Fruit fly (Drosophila melanogaster) whole organism, embryonic: Measurements from ENCODE around the gene CG12539.

Experiments used
- Atf3 ChIP-seq: fragments of 200-800 bp; sonication (Bioruptor generic); optimal IDR thresholded peaks from 3 replicates; lab custom pipeline; 2016; ENCODE audit warnings: missing biosample characterization, missing genetic modification characterization
- Bteb2 ChIP-seq: fragments of 200-800 bp; sonication (Bioruptor generic); optimal IDR thresholded peaks from 2 replicates; lab custom pipeline; 2016; ENCODE audit warnings: missing biosample characterization, missing genetic modification characterization
- CG10267 ChIP-seq: fragments of 200-800 bp; sonication (Bioruptor generic); optimal IDR thresholded peaks from 2 replicates; lab custom pipeline; 2018; ENCODE audit warnings: missing biosample characterization, mild to moderate bottlenecking, missing genetic modification characterization, moderate library complexity
- CG10979 ChIP-seq: fragments of 200-800 bp; sonication (Bioruptor generic); optimal IDR thresholded peaks from 2 replicates; lab custom pipeline; 2018; ENCODE audit warnings: missing biosample characterization, mild to moderate bottlenecking, missing genetic modification characterization, moderate library complexity
- CG11695 ChIP-seq: fragments of 200-800 bp; sonication (Bioruptor generic); IDR thresholded peaks from 3 replicates; pipeline ENCODE4 v1.3.6; 2022; ENCODE audit warnings: missing biosample characterization, missing genetic modification characterization
- CG12236 ChIP-seq: fragments of 200-800 bp; sonication (Bioruptor generic); optimal IDR thresholded peaks from 2 replicates; lab custom pipeline; 2016; ENCODE audit warnings: missing biosample characterization, missing genetic modification characterization
- CG12769 ChIP-seq: fragments of 200-800 bp; sonication (Bioruptor generic); optimal IDR thresholded peaks from 2 replicates; lab custom pipeline; 2019; ENCODE audit warnings: missing biosample characterization, mild to moderate bottlenecking, missing genetic modification characterization, moderate library complexity
- CG14667 ChIP-seq: fragments of 200-800 bp; sonication (Bioruptor generic); IDR thresholded peaks from 2 replicates; pipeline ENCODE4 v1.3.6; 2022; ENCODE audit warnings: missing biosample characterization, missing genetic modification characterization
- CG14965 ChIP-seq: fragments of 200-800 bp; sonication (Bioruptor generic); optimal IDR thresholded peaks from 2 replicates; lab custom pipeline; 2016; ENCODE audit warnings: missing biosample characterization, missing genetic modification characterization, borderline replicate concordance
- CG15073 ChIP-seq: fragments of 200-800 bp; sonication (Bioruptor generic); optimal IDR thresholded peaks from 2 replicates; lab custom pipeline; 2016; ENCODE audit warnings: missing biosample characterization, missing genetic modification characterization
- CG15601 ChIP-seq: fragments of 200-800 bp; sonication (Bioruptor generic); optimal IDR thresholded peaks from 3 replicates; lab custom pipeline; 2019; ENCODE audit warnings: missing biosample characterization, mild to moderate bottlenecking, missing genetic modification characterization, moderate library complexity
- CG18262 ChIP-seq: fragments of 200-800 bp; optimal IDR thresholded peaks from 3 replicates; lab custom pipeline; 2019; ENCODE audit warnings: missing biosample characterization, mild to moderate bottlenecking, missing genetic modification characterization, moderate library complexity
- CG2678 ChIP-seq: fragments of 200-800 bp; sonication (Bioruptor generic); optimal IDR thresholded peaks from 3 replicates; lab custom pipeline; 2019; ENCODE audit warnings: missing biosample characterization, mild to moderate bottlenecking, missing genetic modification characterization, moderate library complexity
- CG34224 ChIP-seq: fragments of 200-800 bp; sonication (Bioruptor generic); IDR thresholded peaks from 3 replicates; pipeline ENCODE4 v1.3.6; 2022; ENCODE audit warnings: missing biosample characterization, missing genetic modification characterization; ENCODE audit not compliant: partially characterized antibody
- CG7786 ChIP-seq: fragments of 200-800 bp; sonication (Bioruptor generic); optimal IDR thresholded peaks from 2 replicates; lab custom pipeline; 2016; ENCODE audit warnings: missing biosample characterization, missing genetic modification characterization
- CG8281 ChIP-seq: fragments of 200-800 bp; sonication (Bioruptor generic); optimal IDR thresholded peaks from 2 replicates; lab custom pipeline; 2018; ENCODE audit warnings: missing biosample characterization, mild to moderate bottlenecking, missing genetic modification characterization, moderate library complexity
- CG8388 ChIP-seq: fragments of 200-800 bp; sonication (Bioruptor generic); optimal IDR thresholded peaks from 2 replicates; lab custom pipeline; 2019; ENCODE audit warnings: missing biosample characterization, mild to moderate bottlenecking, missing genetic modification characterization, moderate library complexity
- CG9727 ChIP-seq: fragments of 200-800 bp; sonication (Bioruptor generic); optimal IDR thresholded peaks from 3 replicates; lab custom pipeline; 2017; ENCODE audit warnings: missing biosample characterization, mild to moderate bottlenecking, missing genetic modification characterization
- CG9797 ChIP-seq: fragments of 200-800 bp; sonication (Bioruptor generic); optimal IDR thresholded peaks from 3 replicates; lab custom pipeline; 2018; ENCODE audit warnings: missing biosample characterization, mild to moderate bottlenecking, missing genetic modification characterization
- CG9817 ChIP-seq: fragments of 200-800 bp; sonication (Bioruptor generic); optimal IDR thresholded peaks from 2 replicates; lab custom pipeline; 2018; ENCODE audit warnings: missing biosample characterization, mild to moderate bottlenecking, missing genetic modification characterization, moderate library complexity
- CoRest ChIP-seq: fragments of 200-800 bp; sonication (Bioruptor generic); optimal IDR thresholded peaks from 3 replicates; lab custom pipeline; 2018; ENCODE audit warnings: missing biosample characterization, mild to moderate bottlenecking, missing genetic modification characterization, moderate library complexity
- Doc3 ChIP-seq: fragments of 200-800 bp; sonication (Bioruptor generic); IDR thresholded peaks from 3 replicates; pipeline ENCODE4 v1.3.6; 2022; ENCODE audit warnings: missing biosample characterization, missing genetic modification characterization; ENCODE audit not compliant: partially characterized antibody
- Fer3 ChIP-seq: fragments of 200-800 bp; sonication (Bioruptor generic); optimal IDR thresholded peaks from 2 replicates; lab custom pipeline; 2018; ENCODE audit warnings: missing biosample characterization, mild to moderate bottlenecking, missing genetic modification characterization, moderate library complexity
- H2.0 ChIP-seq: fragments of 200-800 bp; sonication (Bioruptor generic); IDR thresholded peaks from 2 replicates; pipeline ENCODE4 v1.3.6; 2022; ENCODE audit warnings: missing biosample characterization, missing genetic modification characterization
- MTF-1 ChIP-seq: fragments of 200-800 bp; sonication (Bioruptor generic); optimal IDR thresholded peaks from 2 replicates; lab custom pipeline; 2018; ENCODE audit warnings: missing biosample characterization, mild to moderate bottlenecking, missing genetic modification characterization, borderline replicate concordance
- Oli ChIP-seq: fragments of 200-800 bp; sonication (Bioruptor generic); optimal IDR thresholded peaks from 2 replicates; lab custom pipeline; 2018; ENCODE audit warnings: missing biosample characterization, mild to moderate bottlenecking, missing genetic modification characterization, moderate library complexity
- Side ChIP-seq: fragments of 200-800 bp; sonication (Bioruptor generic); optimal IDR thresholded peaks from 2 replicates; lab custom pipeline; 2016; ENCODE audit warnings: missing biosample characterization, missing genetic modification characterization
- Vsx1 ChIP-seq: fragments of 200-800 bp; sonication (Bioruptor generic); optimal IDR thresholded peaks from 2 replicates; lab custom pipeline; 2017; ENCODE audit warnings: missing biosample characterization, mild to moderate bottlenecking, missing genetic modification characterization, missing genetic modification reagents
- Xbp1 ChIP-seq: fragments of 200-800 bp; sonication (Bioruptor generic); optimal IDR thresholded peaks from 3 replicates; lab custom pipeline; 2016; ENCODE audit warnings: missing biosample characterization, mild to moderate bottlenecking, missing genetic modification characterization
- amos ChIP-seq: fragments of 200-800 bp; sonication (Bioruptor generic); IDR thresholded peaks from 2 replicates; pipeline ENCODE4 v1.3.6; 2022; ENCODE audit warnings: missing biosample characterization, missing genetic modification characterization; ENCODE audit not compliant: partially characterized antibody
- ase ChIP-seq: fragments of 200-800 bp; sonication (Bioruptor generic); IDR thresholded peaks from 3 replicates; pipeline ENCODE4 v1.3.6; 2022; ENCODE audit warnings: missing biosample characterization, missing genetic modification characterization
- cwo ChIP-seq: fragments of 200-800 bp; sonication (Bioruptor generic); optimal IDR thresholded peaks from 3 replicates; lab custom pipeline; 2017; ENCODE audit warnings: missing biosample characterization, missing genetic modification characterization, mild to moderate bottlenecking, moderate library complexity, missing genetic modification reagents
- dpn ChIP-seq, 2 experiments: fragments of 200-800 bp; sonication (Bioruptor generic); optimal IDR thresholded peaks; 3 replicates each; lab custom pipeline; 2016; ENCODE audit warnings: missing biosample characterization in 2 of 2, missing genetic modification characterization in 2 of 2
- eyg ChIP-seq: fragments of 200-800 bp; sonication (Bioruptor generic); optimal IDR thresholded peaks from 3 replicates; lab custom pipeline; 2016; ENCODE audit warnings: missing biosample characterization, missing genetic modification characterization
- kah ChIP-seq: fragments of 200-800 bp; sonication (Bioruptor generic); optimal IDR thresholded peaks from 2 replicates; lab custom pipeline; 2018; ENCODE audit warnings: missing biosample characterization, mild to moderate bottlenecking, missing genetic modification characterization
- knrl ChIP-seq: fragments of 200-800 bp; sonication (Bioruptor generic); IDR thresholded peaks from 3 replicates; pipeline ENCODE4 v1.3.6; 2022; ENCODE audit warnings: missing biosample characterization, missing genetic modification characterization; ENCODE audit not compliant: partially characterized antibody
- nerfin-2 ChIP-seq: fragments of 200-800 bp; sonication (Bioruptor generic); IDR thresholded peaks from 2 replicates; pipeline ENCODE4 v1.3.6; 2022; ENCODE audit warnings: missing biosample characterization, missing genetic modification characterization; ENCODE audit not compliant: partially characterized antibody
- pita ChIP-seq: fragments of 200-800 bp; sonication (Bioruptor generic); optimal IDR thresholded peaks from 2 replicates; lab custom pipeline; 2017; ENCODE audit warnings: missing biosample characterization, mild to moderate bottlenecking, missing genetic modification characterization
- pros ChIP-seq: fragments of 200-800 bp; sonication (Bioruptor generic); optimal IDR thresholded peaks from 3 replicates; lab custom pipeline; 2019; ENCODE audit warnings: missing biosample characterization, mild to moderate bottlenecking, missing genetic modification characterization, moderate library complexity
- rib ChIP-seq: fragments of 200-800 bp; sonication (Bioruptor generic); IDR thresholded peaks from 2 replicates; pipeline ENCODE4 v1.3.6; 2022; ENCODE audit warnings: missing biosample characterization, missing genetic modification characterization
- salm ChIP-seq: fragments of 200-800 bp; sonication (Bioruptor generic); optimal IDR thresholded peaks from 2 replicates; lab custom pipeline; 2018; ENCODE audit warnings: missing biosample characterization, mild to moderate bottlenecking, missing genetic modification characterization
- sens ChIP-seq: fragments of 200-800 bp; sonication (Bioruptor generic); peaks from one replicate; lab custom pipeline; 2016; ENCODE audit warnings: missing biosample characterization, missing genetic modification characterization
- seq ChIP-seq: fragments of 200-800 bp; sonication (Bioruptor generic); IDR thresholded peaks from 2 replicates; pipeline ENCODE4 v1.3.6; 2022; ENCODE audit warnings: missing biosample characterization, missing genetic modification characterization
- sima ChIP-seq: fragments of 200-800 bp; sonication (Bioruptor generic); optimal IDR thresholded peaks from 2 replicates; lab custom pipeline; 2016; ENCODE audit warnings: missing biosample characterization, missing genetic modification characterization
- slp2 ChIP-seq: fragments of 200-800 bp; sonication (Bioruptor generic); optimal IDR thresholded peaks from 2 replicates; lab custom pipeline; 2016; ENCODE audit warnings: missing biosample characterization, missing genetic modification characterization
- tgo ChIP-seq: fragments of 200-800 bp; sonication (Bioruptor generic); IDR thresholded peaks from 3 replicates; pipeline ENCODE4 v1.3.6; 2022; ENCODE audit warnings: missing biosample characterization, missing genetic modification characterization
- trh ChIP-seq: fragments of 200-800 bp; sonication (Bioruptor generic); optimal IDR thresholded peaks from 2 replicates; lab custom pipeline; 2016; ENCODE audit warnings: missing biosample characterization, missing genetic modification characterization
- tup ChIP-seq: fragments of 200-800 bp; sonication (Bioruptor generic); optimal IDR thresholded peaks from 2 replicates; lab custom pipeline; 2016; ENCODE audit warnings: missing biosample characterization, mild to moderate bottlenecking, missing genetic modification characterization, moderate library complexity
- yki ChIP-seq: fragments of >200 bp; optimal IDR thresholded peaks from 3 replicates; lab custom pipeline; 2018
- zf30C ChIP-seq: fragments of 200-800 bp; sonication (Bioruptor generic); optimal IDR thresholded peaks from 3 replicates; lab custom pipeline; 2018; ENCODE audit warnings: missing biosample characterization, mild to moderate bottlenecking, missing genetic modification characterization

The CG12539 gene

dm6 chrX:14841893-14842505 lies 2.6 kb downstream of the CG12539 start (continued):
- TF ChIP-seq rib (GFP tag; lab: Robert Waterston, UW) (no peak), sima (GFP tag; lab: Kevin White, UChicago) (no peak), Doc3 (GFP tag; lab: Robert Waterston, UW) (no peak), CG10979 (tag; lab: Kevin White, UChicago) (no peak), CG11695 (GFP tag; lab: Robert Waterston, UW) (no peak), seq (GFP tag; lab: Robert Waterston, UW) (peak; percentile 62; the same call in 1 of the 2 replicates), MTF-1 (GFP tag; lab: Kevin White, UChicago) (no peak), CG14667 (no peak), CG12769 (no peak), CG18262 (tag; lab: Kevin White, UChicago) (no peak), CG9727 (GFP tag; lab: Kevin White, UChicago) (no peak), pita (GFP tag; lab: Kevin White, UChicago) (no peak), H2.0 (0 out of 2 replicates have a peak, but pooled peaks have one; percentile 20), tgo (GFP tag; lab: Robert Waterston, UW) (no peak), Fer3 (tag; lab: Kevin White, UChicago) (no peak), knrl (GFP tag; lab: Robert Waterston, UW) (0 out of 3 replicates have a peak, but pooled peaks have one; percentile 16), dpn (GFP tag; optimal IDR thresholded peaks at IDR 0.05; lab: Kevin White, UChicago) (peak in 1 of 2 experiments; percentile 2), yki (lab: Kevin White, UChicago) (no peak), zf30C (GFP tag; lab: Kevin White, UChicago) (peak; percentile 40), sens (GFP tag; lab: Kevin White, UChicago) (peak; percentile 66), salm (tag; lab: Kevin White, UChicago) (no peak), nerfin-2 (GFP tag; lab: Robert Waterston, UW) (no peak), pros (GFP tag; lab: Kevin White, UChicago) (peak; percentile 54), CG9797 (no peak), kah (GFP tag; lab: Kevin White, UChicago) (no peak), CG12236 (no peak), CG8388 (GFP tag; lab: Kevin White, UChicago) (peak; percentile 42), CG34224 (no peak), Atf3 (GFP tag; lab: Kevin White, UChicago) (no peak), eyg (GFP tag; lab: Kevin White, UChicago) (no peak), Vsx1 (no peak), Xbp1 (no peak), Bteb2 (GFP tag; lab: Kevin White, UChicago) (no peak), CG15601 (tag; lab: Kevin White, UChicago) (no peak), ase (no peak), cwo (GFP tag; lab: Kevin White, UChicago) (no peak), CG15073 (no peak), amos (no peak), slp2 (GFP tag; lab: Kevin White, UChicago) (no peak), CG10267 (tag; lab: Kevin White, UChicago) (no peak), CG2678 (peak; percentile 8), CG8281 (tag; lab: Kevin White, UChicago) (no peak), Side (GFP tag; lab: Kevin White, UChicago) (no peak), trh (no peak), CG7786 (no peak), CG9817 (no peak), Oli (no peak), CG14965 (GFP tag; lab: Kevin White, UChicago) (no peak), tup (GFP tag; lab: Kevin White, UChicago) (no peak), CoRest (tag; lab: Kevin White, UChicago) (no peak)
